Fruit fly (Drosophila melanogaster) ovary, adult (tissue): ENCODE data around the gene CG11634.

Experiments
- CG17801 ChIP-seq: fragments of 200-800 bp; optimal IDR thresholded peaks from 2 replicates; lab custom pipeline; 2019; ENCODE audit warnings: missing biosample characterization, mild to moderate bottlenecking, missing genetic modification characterization, moderate library complexity; ENCODE audit not compliant: partially characterized antibody

The CG11634 gene

DNA sequence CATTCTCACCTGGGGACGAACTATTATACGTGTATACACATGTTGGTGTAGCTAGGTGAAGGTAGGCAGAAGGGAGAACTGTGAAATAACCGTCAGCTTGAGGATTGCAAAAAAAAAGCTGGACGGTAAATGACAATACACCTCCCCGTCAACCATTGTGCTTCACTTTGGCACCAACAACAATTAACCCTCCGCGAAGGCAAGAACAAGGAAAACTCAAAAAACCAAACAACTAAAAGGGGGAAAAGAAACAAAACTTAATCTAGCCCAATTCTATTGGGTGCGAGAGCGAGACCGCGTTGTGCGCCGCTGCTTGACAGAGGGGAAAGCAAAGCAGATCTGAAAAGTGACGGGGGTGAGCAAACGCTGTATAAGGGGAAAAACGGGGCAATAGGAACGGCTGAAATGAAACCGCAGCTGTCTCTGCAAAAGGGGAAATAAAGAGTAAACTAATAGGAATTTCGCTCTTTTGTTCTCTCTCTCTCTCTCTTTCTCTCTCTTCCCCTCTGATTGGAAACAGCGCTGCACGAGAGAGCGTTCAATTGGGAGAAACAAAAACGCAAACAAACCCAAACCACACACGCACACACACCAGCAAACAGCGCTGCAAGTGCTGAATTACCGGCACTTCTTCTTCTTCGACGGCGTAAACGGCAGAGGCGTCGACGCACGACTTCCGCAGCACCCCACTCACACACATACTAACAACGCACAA is 16.9 kb upstream of the CG11634 start:
- TF ChIP-seq CG17801: no peak

dm6 chr2L:21902693-21903092 is 13.4 kb upstream of the CG11634 start, which contains the start of gene CG1421:
Gene CG1421 (plus strand): TSS chr2L:21902993.
- TF ChIP-seq CG17801: no peak

DNA sequence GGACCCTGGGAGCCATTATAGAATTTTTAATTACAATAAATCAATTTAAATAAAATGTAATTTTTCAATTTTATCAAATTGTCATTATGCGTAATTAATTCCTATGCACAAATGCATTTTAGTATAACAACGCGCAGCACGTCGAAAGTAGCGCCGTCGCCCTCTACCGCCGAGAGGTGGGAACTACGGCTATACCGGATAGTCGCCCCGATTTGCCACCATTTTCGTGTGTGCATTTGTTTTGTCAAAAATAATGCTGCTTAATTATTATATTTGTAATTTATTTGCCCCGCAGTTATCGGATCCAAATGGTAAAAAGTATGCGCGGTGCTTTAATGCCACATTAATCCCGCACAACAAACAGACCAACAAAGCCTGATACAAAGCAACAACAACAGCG is 11.9 kb upstream of the CG11634 start:
- TF ChIP-seq CG17801: no peak

- TF ChIP-seq CG17801: no peak
These were observed 11.0 kb upstream of the CG11634 start for dm6 chr2L:21905139-21905538.

DNA sequence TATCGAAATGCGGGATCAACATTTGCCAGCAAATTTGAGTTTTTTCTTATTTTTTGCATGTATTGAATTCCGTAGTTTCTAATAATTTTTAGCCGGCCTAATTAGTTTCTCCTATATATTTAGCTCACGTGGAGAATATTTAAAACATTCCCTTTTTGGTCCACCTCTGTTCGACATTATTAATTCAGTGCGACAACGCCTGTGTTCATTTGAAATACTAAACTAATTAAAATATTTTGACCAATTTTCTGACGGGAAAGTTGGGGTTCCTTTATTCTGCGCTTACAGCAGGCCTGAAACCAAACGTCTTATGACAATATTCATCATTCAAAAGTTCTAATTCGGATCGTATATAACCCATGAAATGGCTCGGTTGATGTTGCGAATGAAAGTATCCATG is 10.1 kb upstream of the CG11634 start, which contains the start of gene CG1428:
CG1428 (plus strand) TSS at position 301 of the 400 bp plus-strand sequence.
- TF ChIP-seq CG17801: no peak

DNA sequence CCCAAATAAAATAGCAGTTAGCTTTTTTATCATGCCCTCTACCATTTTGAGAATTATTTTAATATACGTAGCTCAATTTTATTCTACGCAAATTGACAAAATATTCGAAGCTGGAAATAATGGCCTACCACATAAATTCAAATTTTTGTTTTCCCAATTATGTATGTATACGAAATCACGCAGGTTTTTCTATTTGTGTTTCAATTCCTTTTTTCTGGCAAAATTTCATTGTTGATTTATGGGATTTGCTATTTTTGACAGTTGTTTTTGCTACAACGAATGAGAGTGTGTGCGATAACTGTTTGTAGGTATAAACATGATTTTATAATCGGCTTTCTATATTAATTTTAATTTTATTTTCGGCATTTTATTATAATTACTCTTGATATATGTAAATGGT is 842 bp upstream of the CG11634 start, which contains the start of gene CG31600:
CG31600 (minus strand) TSS at position 101 of the 400 bp plus-strand sequence.
- no peak for TF ChIP-seq CG17801

DNA sequence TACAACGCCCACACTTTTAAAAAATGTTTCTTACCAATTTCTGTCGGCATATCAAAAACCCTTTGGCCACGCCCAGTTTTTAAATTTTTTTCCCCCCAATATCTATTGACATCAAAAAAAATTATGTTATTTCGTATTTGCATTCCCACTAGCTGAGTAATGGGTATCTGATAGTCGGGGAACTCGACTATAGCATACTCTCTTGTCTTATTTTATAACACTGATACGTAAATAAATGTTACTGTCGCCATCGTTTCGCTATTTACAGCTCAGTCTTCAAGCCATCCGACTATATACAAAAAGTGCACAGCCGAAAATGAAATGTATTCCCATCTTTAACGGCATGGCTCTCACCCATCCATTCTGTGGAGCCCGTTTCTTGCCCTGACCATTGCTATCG is 7.2 kb downstream of the CG11634 start:
- TF ChIP-seq CG17801: no peak

DNA sequence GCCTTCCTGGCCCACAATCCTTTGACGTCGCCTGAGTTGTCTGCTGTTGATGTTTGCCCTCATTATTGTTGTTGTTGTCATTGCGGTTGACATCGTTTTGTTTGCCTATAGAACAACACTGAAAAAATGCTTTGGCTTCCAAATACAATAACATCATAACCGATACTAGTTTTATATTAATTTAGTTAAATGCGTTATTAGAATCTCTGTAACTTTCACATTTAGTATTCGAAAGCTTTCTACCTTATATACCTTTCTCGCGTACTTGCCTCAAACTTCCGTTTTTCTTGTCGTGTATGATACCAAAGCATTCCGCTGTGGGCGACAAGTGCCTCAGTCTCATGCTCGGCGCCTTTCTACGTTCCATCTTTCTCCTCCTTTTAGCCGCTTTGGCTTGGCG is 17.4 kb downstream of the CG11634 start:
- TF ChIP-seq CG17801: no peak
